Worm (Caenorhabditis elegans) whole organism, L4 larva: ENCODE data around the gene phlp-2.

ENCODE experiments used
- daf-12 ChIP-seq: fragments of 150-350 bp; optimal IDR thresholded peaks from 2 replicates; lab custom pipeline; 2014; ENCODE audit warnings: missing biosample characterization, missing genetic modification reagents, missing genetic modification characterization
- daf-19 ChIP-seq: fragments of 200-800 bp; sonication (Bioruptor generic); conservative IDR thresholded peaks from 2 replicates; pipeline ENCODE4 v1.3.6; 2022; ENCODE audit warnings: missing genetic modification characterization, missing compliant biosample characterization
- dmd-6 ChIP-seq: fragments of 200-800 bp; sonication (Bioruptor generic); IDR thresholded peaks from 2 replicates; pipeline ENCODE4 v1.3.6; 2022; ENCODE audit warnings: missing genetic modification reagents, missing genetic modification characterization, missing compliant biosample characterization
- duxl-1 ChIP-seq: sonication (generic microtip); optimal IDR thresholded peaks from 2 replicates; lab custom pipeline; 2016; ENCODE audit warnings: mild to moderate bottlenecking, missing genetic modification characterization, moderate library complexity, missing compliant biosample characterization; ENCODE audit not compliant: poor library complexity
- dve-1 ChIP-seq: sonication (generic microtip); optimal IDR thresholded peaks from 2 replicates; lab custom pipeline; 2017; ENCODE audit warnings: antibody characterized with exemption, mild to moderate bottlenecking, missing genetic modification characterization, missing compliant biosample characterization; ENCODE audit not compliant: insufficient read depth
- fos-1 ChIP-seq: fragments of 150-350 bp; optimal IDR thresholded peaks from 2 replicates; lab custom pipeline; 2014; ENCODE audit warnings: missing biosample characterization, missing genetic modification characterization
- hlh-30 ChIP-seq: sonication (generic microtip); optimal IDR thresholded peaks from 2 replicates; lab custom pipeline; 2017; ENCODE audit warnings: antibody characterized with exemption, mild to moderate bottlenecking, missing genetic modification characterization, missing compliant biosample characterization; ENCODE audit not compliant: insufficient read depth
- lin-1 ChIP-seq: fragments of 200-800 bp; sonication (Bioruptor generic); IDR thresholded peaks from 2 replicates; pipeline ENCODE4 v1.3.6; 2022; ENCODE audit warnings: missing genetic modification reagents, missing genetic modification characterization, missing compliant biosample characterization
- lsy-2 ChIP-seq, 2 experiments: fragments of 150-350 bp in 1 of 2; sonication (generic microtip) in 1 of 2; optimal IDR thresholded peaks; 2 replicates each; lab custom pipeline; 2014 to 2017; ENCODE audit warnings: missing biosample characterization in 2 of 2, missing genetic modification characterization in 2 of 2
- mes-2 ChIP-seq: sonication (generic microtip); optimal IDR thresholded peaks from 2 replicates; lab custom pipeline; 2016; ENCODE audit warnings: missing genotype, mild to moderate bottlenecking, missing genetic modification characterization, missing compliant biosample characterization; ENCODE audit not compliant: poor library complexity, severe bottlenecking
- nhr-237 ChIP-seq: sonication (generic microtip); optimal IDR thresholded peaks from 2 replicates; lab custom pipeline; 2017; ENCODE audit warnings: missing biosample characterization, missing genetic modification characterization
- tag-97 ChIP-seq: fragments of 200-800 bp; sonication (Bioruptor generic); IDR thresholded peaks from 2 replicates; pipeline ENCODE4 v1.3.6; 2022; ENCODE audit warnings: missing genetic modification characterization, missing compliant biosample characterization
- vab-7 ChIP-seq: fragments of 200-800 bp; sonication (Bioruptor generic); IDR thresholded peaks from 2 replicates; pipeline ENCODE4 v1.3.6; 2022; ENCODE audit warnings: missing genetic modification reagents, missing genetic modification characterization, missing compliant biosample characterization

ce11 chrIII:4265892-4266291 lies 56.6 kb downstream of the phlp-2 start:
- TF ChIP-seq nhr-237 = no peak
- TF ChIP-seq vab-7 (GFP tag; lab: Robert Waterston, UW) = no peak
- no peak for TF ChIP-seq dmd-6 (GFP tag; lab: Robert Waterston, UW)
- no peak for TF ChIP-seq hlh-30 (tag; lab: Kevin White, UChicago)
- no peak for TF ChIP-seq daf-12 (tag; lab: Kevin White, UChicago)
- no peak for TF ChIP-seq fos-1
- TF ChIP-seq mes-2 (tag; lab: Kevin White, UChicago) = no peak
- TF ChIP-seq duxl-1 (tag; lab: Kevin White, UChicago) = no peak
- no peak for TF ChIP-seq tag-97 (GFP tag; lab: Robert Waterston, UW)
- no peak for TF ChIP-seq lin-1 (GFP tag; lab: Robert Waterston, UW)
- no peak for TF ChIP-seq lsy-2 (tag; optimal IDR thresholded peaks at IDR 0.05; lab: Kevin White, UChicago)
- no peak for TF ChIP-seq daf-19
- TF ChIP-seq dve-1 (tag; lab: Kevin White, UChicago) = no peak
